Worm (Caenorhabditis elegans) whole organism, L4/young adult: ENCODE measurements around the gene Y43F8C.6.

ENCODE experiments used
- W03F9.2 ChIP-seq: fragments of 150-350 bp; optimal IDR thresholded peaks from 2 replicates; lab custom pipeline; 2014; ENCODE audit warnings: missing biosample characterization, missing genetic modification characterization
- dao-5 ChIP-seq: sonication (generic microtip); optimal IDR thresholded peaks from 2 replicates; lab custom pipeline; 2016; ENCODE audit warnings: missing genotype, missing genetic modification characterization, moderate library complexity, missing compliant biosample characterization
- him-1 ChIP-seq: sonication (generic microtip); optimal IDR thresholded peaks from 2 replicates; lab custom pipeline; 2016; ENCODE audit warnings: missing genotype, missing genetic modification reagents, missing genetic modification characterization, missing compliant biosample characterization

ce11 chrV:19629973-19630372 lies 10.7 kb downstream of the Y43F8C.6 start:
- TF ChIP-seq dao-5 (tag; lab: Kevin White, UChicago) (no peak), W03F9.2 (no peak), him-1 (tag; lab: Kevin White, UChicago) (no peak)
